Fruit fly (Drosophila melanogaster) whole organism, adult: ENCODE results near the gene CG43403.

Source experiments
- cnc ChIP-seq, 2 experiments: fragments of >200 bp; optimal IDR thresholded peaks; 2 replicates each; lab custom pipeline; 2017
- ovo ChIP-seq: fragments of 200-800 bp; sonication (Bioruptor generic); optimal IDR thresholded peaks from 2 replicates; lab custom pipeline; 2016; ENCODE audit warnings: missing biosample characterization, missing genetic modification characterization

dm6 chr2L:2591569-2591968, 28.4 kb upstream of the CG43403 start, which contains the start of gene CG15394:
- TF ChIP-seq ovo (GFP tag; lab: Kevin White, UChicago), result no peak
- no peak for TF ChIP-seq cnc (optimal IDR thresholded peaks at IDR 0.05; lab: Kevin White, UChicago)
